Fruit fly (Drosophila melanogaster) whole organism, embryonic: ENCODE data around the gene Syt1.

Source experiments
- Blimp-1 ChIP-seq: fragments of 200-800 bp; sonication (Bioruptor generic); optimal IDR thresholded peaks from 3 replicates; lab custom pipeline; 2018; ENCODE audit warnings: missing biosample characterization, missing genetic modification characterization, mild to moderate bottlenecking, moderate library complexity, missing genetic modification reagents
- CG10543 ChIP-seq: fragments of 200-800 bp; sonication (Bioruptor generic); optimal IDR thresholded peaks from 3 replicates; lab custom pipeline; 2017; ENCODE audit warnings: missing biosample characterization, mild to moderate bottlenecking, missing genetic modification characterization, moderate library complexity
- CG10979 ChIP-seq: fragments of 200-800 bp; sonication (Bioruptor generic); optimal IDR thresholded peaks from 2 replicates; lab custom pipeline; 2018; ENCODE audit warnings: missing biosample characterization, mild to moderate bottlenecking, missing genetic modification characterization, moderate library complexity
- CG1233 ChIP-seq: fragments of 200-800 bp; sonication (Bioruptor generic); optimal IDR thresholded peaks from 4 replicates; lab custom pipeline; 2018; ENCODE audit warnings: missing biosample characterization, mild to moderate bottlenecking, missing genetic modification characterization
- CG12942 ChIP-seq: fragments of 200-800 bp; sonication (Bioruptor generic); optimal IDR thresholded peaks from 3 replicates; lab custom pipeline; 2016; ENCODE audit warnings: missing biosample characterization, missing genetic modification characterization
- CG13123 ChIP-seq: fragments of 200-800 bp; sonication (Bioruptor generic); optimal IDR thresholded peaks from 2 replicates; lab custom pipeline; 2016; ENCODE audit warnings: missing biosample characterization, missing genetic modification characterization
- CG14965 ChIP-seq: fragments of 200-800 bp; sonication (Bioruptor generic); optimal IDR thresholded peaks from 2 replicates; lab custom pipeline; 2016; ENCODE audit warnings: missing biosample characterization, missing genetic modification characterization, borderline replicate concordance
- CG17328 ChIP-seq: fragments of 200-800 bp; sonication (Bioruptor generic); IDR thresholded peaks from 2 replicates; pipeline ENCODE4 v1.3.6; 2022; ENCODE audit warnings: missing biosample characterization, missing genetic modification characterization
- CG17361 ChIP-seq: fragments of 200-800 bp; sonication (Bioruptor generic); IDR thresholded peaks from 3 replicates; pipeline ENCODE4 v1.3.6; 2022; ENCODE audit warnings: missing biosample characterization, missing genetic modification characterization
- CG2875 ChIP-seq: fragments of 200-800 bp; sonication (Bioruptor generic); optimal IDR thresholded peaks from 2 replicates; lab custom pipeline; 2017; ENCODE audit warnings: missing biosample characterization, mild to moderate bottlenecking, missing genetic modification characterization, missing genetic modification reagents
- CG30020 ChIP-seq: fragments of 200-800 bp; optimal IDR thresholded peaks from 2 replicates; lab custom pipeline; 2019; ENCODE audit warnings: missing biosample characterization, mild to moderate bottlenecking, missing genetic modification characterization, moderate library complexity
- CG3407 ChIP-seq: fragments of 200-800 bp; sonication (Bioruptor generic); optimal IDR thresholded peaks from 2 replicates; lab custom pipeline; 2018; ENCODE audit warnings: missing biosample characterization, mild to moderate bottlenecking, missing genetic modification characterization
- CG3838 ChIP-seq: fragments of 200-800 bp; sonication (Bioruptor generic); optimal IDR thresholded peaks from 3 replicates; lab custom pipeline; 2016; ENCODE audit warnings: missing biosample characterization, missing genetic modification characterization
- CG3995 ChIP-seq: fragments of 200-800 bp; sonication (Bioruptor generic); optimal IDR thresholded peaks from 3 replicates; lab custom pipeline; 2016; ENCODE audit warnings: missing biosample characterization, missing genetic modification characterization
- CG6689 ChIP-seq: fragments of 200-800 bp; sonication (Bioruptor generic); IDR thresholded peaks from 2 replicates; pipeline ENCODE4 v1.3.6; 2022; ENCODE audit warnings: missing biosample characterization, missing genetic modification characterization
- CrebB ChIP-seq: fragments of 200-800 bp; sonication (Bioruptor generic); optimal IDR thresholded peaks from 3 replicates; lab custom pipeline; 2018; ENCODE audit warnings: missing biosample characterization, mild to moderate bottlenecking, missing genetic modification characterization
- D ChIP-seq, 2 experiments: fragments of 200-800 bp in 1 of 2; fragments of >200 bp in 1 of 2; sonication (Bioruptor generic) in 1 of 2; optimal IDR thresholded peaks; 2 replicates in 1 of 2; 3 replicates in 1 of 2; lab custom pipeline; 2017; ENCODE audit warnings: mild to moderate bottlenecking in 1 of 2, missing biosample characterization in 1 of 2, missing genetic modification characterization in 1 of 2, missing genetic modification reagents in 1 of 2
- ERR ChIP-seq: fragments of 200-800 bp; sonication (Bioruptor generic); optimal IDR thresholded peaks from 2 replicates; lab custom pipeline; 2016; ENCODE audit warnings: missing biosample characterization, missing genetic modification characterization
- HHEX ChIP-seq: fragments of 200-800 bp; sonication (Bioruptor generic); optimal IDR thresholded peaks from 3 replicates; lab custom pipeline; 2017; ENCODE audit warnings: missing biosample characterization, mild to moderate bottlenecking, missing genetic modification characterization, missing genetic modification reagents
- HLH4C ChIP-seq: fragments of 200-800 bp; sonication (Bioruptor generic); IDR thresholded peaks from 3 replicates; pipeline ENCODE4 v1.3.6; 2022; ENCODE audit warnings: missing biosample characterization, missing genetic modification characterization; ENCODE audit not compliant: partially characterized antibody
- HLH54F ChIP-seq: fragments of 200-800 bp; sonication (Bioruptor generic); optimal IDR thresholded peaks from 3 replicates; lab custom pipeline; 2016; ENCODE audit warnings: missing biosample characterization, missing genetic modification characterization
- Hr39 ChIP-seq: fragments of >200 bp; optimal IDR thresholded peaks from 2 replicates; lab custom pipeline; 2017
- Hr51 ChIP-seq, 2 experiments: fragments of 200-800 bp; sonication (Bioruptor generic); optimal IDR thresholded peaks; 2 replicates in 1 of 2; 3 replicates in 1 of 2; lab custom pipeline; 2016 to 2018; ENCODE audit warnings: missing biosample characterization in 2 of 2, missing genetic modification characterization in 2 of 2, mild to moderate bottlenecking in 1 of 2, moderate library complexity in 1 of 2
- Hsf ChIP-seq: fragments of 200-800 bp; sonication (Bioruptor generic); optimal IDR thresholded peaks from 3 replicates; lab custom pipeline; 2016; ENCODE audit warnings: missing biosample characterization, missing genetic modification characterization
- Myb ChIP-seq: fragments of 200-800 bp; sonication (Bioruptor generic); optimal IDR thresholded peaks from 2 replicates; lab custom pipeline; 2016; ENCODE audit warnings: missing biosample characterization, missing genetic modification characterization
- NC2α ChIP-seq: fragments of 200-800 bp; sonication (Bioruptor generic); optimal IDR thresholded peaks from 2 replicates; lab custom pipeline; 2016; ENCODE audit warnings: missing biosample characterization, missing genetic modification characterization
- Rx ChIP-seq: fragments of 200-800 bp; sonication (Bioruptor generic); IDR thresholded peaks from 2 replicates; pipeline ENCODE4 v1.3.6; 2022; ENCODE audit warnings: missing biosample characterization, missing genetic modification characterization
- Sox100B ChIP-seq: fragments of 200-800 bp; sonication (Bioruptor generic); optimal IDR thresholded peaks from 3 replicates; lab custom pipeline; 2018; ENCODE audit warnings: missing biosample characterization, mild to moderate bottlenecking, missing genetic modification characterization
- ac ChIP-seq: fragments of 200-800 bp; sonication (Bioruptor generic); optimal IDR thresholded peaks from 3 replicates; lab custom pipeline; 2017; ENCODE audit warnings: missing biosample characterization, mild to moderate bottlenecking, missing genetic modification characterization
- amos ChIP-seq: fragments of 200-800 bp; sonication (Bioruptor generic); IDR thresholded peaks from 2 replicates; pipeline ENCODE4 v1.3.6; 2022; ENCODE audit warnings: missing biosample characterization, missing genetic modification characterization; ENCODE audit not compliant: partially characterized antibody
- bigmax ChIP-seq: fragments of 200-800 bp; sonication (Bioruptor generic); optimal IDR thresholded peaks from 2 replicates; lab custom pipeline; 2018; ENCODE audit warnings: missing biosample characterization, mild to moderate bottlenecking, missing genetic modification characterization
- caup ChIP-seq: fragments of 200-800 bp; sonication (Bioruptor generic); optimal IDR thresholded peaks from 3 replicates; lab custom pipeline; 2017; ENCODE audit warnings: missing biosample characterization, mild to moderate bottlenecking, missing genetic modification characterization, moderate library complexity; ENCODE audit not compliant: severe bottlenecking
- ci ChIP-seq: fragments of 200-800 bp; sonication (Bioruptor generic); IDR thresholded peaks from 3 replicates; pipeline ENCODE4 v1.3.6; 2022; ENCODE audit warnings: missing biosample characterization, missing genetic modification characterization
- corto ChIP-seq: fragments of 200-800 bp; sonication (Bioruptor generic); optimal IDR thresholded peaks from 2 replicates; lab custom pipeline; 2016; ENCODE audit warnings: missing biosample characterization, mild to moderate bottlenecking, missing genetic modification characterization, moderate library complexity
- cwo ChIP-seq: fragments of 200-800 bp; sonication (Bioruptor generic); optimal IDR thresholded peaks from 3 replicates; lab custom pipeline; 2017; ENCODE audit warnings: missing biosample characterization, missing genetic modification characterization, mild to moderate bottlenecking, moderate library complexity, missing genetic modification reagents
- dati ChIP-seq: fragments of 200-800 bp; sonication (Bioruptor generic); IDR thresholded peaks from 2 replicates; pipeline ENCODE4 v1.3.6; 2022; ENCODE audit warnings: missing biosample characterization, missing genetic modification characterization
- dmrt11E ChIP-seq: fragments of 200-800 bp; sonication (Bioruptor generic); optimal IDR thresholded peaks from 3 replicates; lab custom pipeline; 2018; ENCODE audit warnings: missing biosample characterization, mild to moderate bottlenecking, missing genetic modification characterization, moderate library complexity
- dysf ChIP-seq: fragments of 200-800 bp; sonication (Bioruptor generic); IDR thresholded peaks from 3 replicates; pipeline ENCODE4 v1.3.6; 2022; ENCODE audit warnings: missing biosample characterization, missing genetic modification characterization
- emc ChIP-seq: fragments of 200-800 bp; sonication (Bioruptor generic); optimal IDR thresholded peaks from 2 replicates; lab custom pipeline; 2016; ENCODE audit warnings: missing biosample characterization, missing genetic modification characterization
- h ChIP-seq: fragments of >200 bp; optimal IDR thresholded peaks from 2 replicates; lab custom pipeline; 2017
- her ChIP-seq: fragments of 200-800 bp; sonication (Bioruptor generic); optimal IDR thresholded peaks from 2 replicates; lab custom pipeline; 2016; ENCODE audit warnings: missing biosample characterization, missing genetic modification characterization
- kah ChIP-seq: fragments of 200-800 bp; sonication (Bioruptor generic); optimal IDR thresholded peaks from 2 replicates; lab custom pipeline; 2018; ENCODE audit warnings: missing biosample characterization, mild to moderate bottlenecking, missing genetic modification characterization
- kay ChIP-seq: fragments of 200-800 bp; sonication (Bioruptor generic); optimal IDR thresholded peaks from 2 replicates; lab custom pipeline; 2016; ENCODE audit warnings: missing biosample characterization, missing genetic modification characterization
- nerfin-1 ChIP-seq: fragments of 200-800 bp; sonication (Bioruptor generic); optimal IDR thresholded peaks from 3 replicates; lab custom pipeline; 2019; ENCODE audit warnings: missing biosample characterization, mild to moderate bottlenecking, missing genetic modification characterization, moderate library complexity
- p53 ChIP-seq: fragments of 200-800 bp; sonication (Bioruptor generic); optimal IDR thresholded peaks from 2 replicates; lab custom pipeline; 2016; ENCODE audit warnings: missing biosample characterization, missing genetic modification characterization
- run ChIP-seq: fragments of 200-800 bp; sonication (Bioruptor generic); optimal IDR thresholded peaks from 3 replicates; lab custom pipeline; 2018; ENCODE audit warnings: missing biosample characterization, mild to moderate bottlenecking, missing genetic modification characterization
- scrt ChIP-seq: fragments of 200-800 bp; sonication (Bioruptor generic); optimal IDR thresholded peaks from 2 replicates; lab custom pipeline; 2018; ENCODE audit warnings: missing biosample characterization, mild to moderate bottlenecking, missing genetic modification characterization, moderate library complexity
- sna ChIP-seq: fragments of 200-800 bp; sonication (Bioruptor generic); IDR thresholded peaks from 2 replicates; pipeline ENCODE4 v1.3.6; 2022; ENCODE audit warnings: missing biosample characterization, missing genetic modification characterization; ENCODE audit not compliant: partially characterized antibody
- unpg ChIP-seq: fragments of 200-800 bp; sonication (Bioruptor generic); optimal IDR thresholded peaks from 3 replicates; lab custom pipeline; 2018; ENCODE audit warnings: missing biosample characterization, mild to moderate bottlenecking, missing genetic modification characterization, moderate library complexity
- zf30C ChIP-seq: fragments of 200-800 bp; sonication (Bioruptor generic); optimal IDR thresholded peaks from 3 replicates; lab custom pipeline; 2018; ENCODE audit warnings: missing biosample characterization, mild to moderate bottlenecking, missing genetic modification characterization

Gene Syt1

dm6 chr2L:2759654-2760053 is 40.1 kb downstream of the Syt1 start, which contains the start of the genes HemK2, Snapin and Tnpo-SR (continued):
- peak; percentile 98 for TF ChIP-seq sna (GFP tag; lab: Robert Waterston, UW)
- peak; percentile 88 for TF ChIP-seq HHEX (GFP tag; lab: Kevin White, UChicago)
- peak; percentile 68 for TF ChIP-seq CG3995 (GFP tag; lab: Kevin White, UChicago)
- TF ChIP-seq corto (GFP tag; lab: Kevin White, UChicago): peak; percentile 87
- TF ChIP-seq unpg (GFP tag; lab: Kevin White, UChicago): peak; percentile 91
- peak; percentile 79 for TF ChIP-seq Sox100B (GFP tag; lab: Kevin White, UChicago)
- TF ChIP-seq CG12942: peak; percentile 87
- peak; percentile 84 for TF ChIP-seq cwo (GFP tag; lab: Kevin White, UChicago)
- peak; percentile 81 for TF ChIP-seq ERR (GFP tag; lab: Kevin White, UChicago)
- TF ChIP-seq CG17328 (GFP tag; lab: Robert Waterston, UW): peak; percentile 91
- peak; percentile 88 for TF ChIP-seq CG1233
- TF ChIP-seq CG14965 (GFP tag; lab: Kevin White, UChicago): no peak
- TF ChIP-seq CG10979: peak; percentile 85
- TF ChIP-seq CG13123: peak; percentile 82
- TF ChIP-seq HLH4C (GFP tag; lab: Robert Waterston, UW): peak; percentile 95
- no peak for TF ChIP-seq h
- TF ChIP-seq p53 (GFP tag; lab: Kevin White, UChicago): no peak
- TF ChIP-seq CG2875 (GFP tag; lab: Kevin White, UChicago): peak; percentile 74
- peak; percentile 80 for TF ChIP-seq CG3838
- TF ChIP-seq kay (GFP tag; lab: Kevin White, UChicago): peak; percentile 64
- TF ChIP-seq amos: peak; percentile 93
- TF ChIP-seq CG30020 (tag; lab: Kevin White, UChicago): peak; percentile 84
- peak; percentile 92 for TF ChIP-seq CG6689 (GFP tag; lab: Robert Waterston, UW)
- TF ChIP-seq ci: peak; percentile 94
- peak; percentile 63 for TF ChIP-seq her (GFP tag; lab: Kevin White, UChicago)
- TF ChIP-seq ac: peak; percentile 61
- TF ChIP-seq Blimp-1 (GFP tag; lab: Kevin White, UChicago): peak; percentile 87
- TF ChIP-seq NC2α (GFP tag; lab: Kevin White, UChicago): no peak
- TF ChIP-seq caup (GFP tag; lab: Kevin White, UChicago): peak; percentile 91
- TF ChIP-seq D (optimal IDR thresholded peaks at IDR 0.05; lab: Kevin White, UChicago): no peak
- peak; percentile 68 for TF ChIP-seq D (GFP tag; optimal IDR thresholded peaks at IDR 0.05; lab: Kevin White, UChicago)
- TF ChIP-seq run (tag; lab: Kevin White, UChicago): peak; percentile 62
- TF ChIP-seq CrebB (tag; lab: Kevin White, UChicago): peak; percentile 88
- peak; percentile 85 for TF ChIP-seq Rx (GFP tag; lab: Robert Waterston, UW)
- TF ChIP-seq dati (GFP tag; lab: Robert Waterston, UW): peak; percentile 73
- TF ChIP-seq CG3407: peak; percentile 69
- TF ChIP-seq zf30C (GFP tag; lab: Kevin White, UChicago): peak; percentile 11
- no peak for TF ChIP-seq Hr39 (lab: Kevin White, UChicago)
- TF ChIP-seq CG17361 (GFP tag; lab: Robert Waterston, UW): peak; percentile 94
- TF ChIP-seq scrt: peak; percentile 79
- peak; percentile 86 for TF ChIP-seq HLH54F
- TF ChIP-seq dysf (GFP tag; lab: Robert Waterston, UW): peak; percentile 94
- TF ChIP-seq Hr51 (GFP tag; optimal IDR thresholded peaks at IDR 0.05; lab: Kevin White, UChicago): peak; percentile 85
- TF ChIP-seq kah (GFP tag; lab: Kevin White, UChicago): peak; percentile 68
- TF ChIP-seq CG10543 (GFP tag; lab: Kevin White, UChicago): peak; percentile 95
- no peak for TF ChIP-seq bigmax (GFP tag; lab: Kevin White, UChicago)
- TF ChIP-seq Hsf (GFP tag; lab: Kevin White, UChicago): peak; percentile 93
- TF ChIP-seq emc: peak; percentile 54
- peak; percentile 85 for TF ChIP-seq nerfin-1 (tag; lab: Kevin White, UChicago)
- peak; percentile 56 for TF ChIP-seq Myb (GFP tag; lab: Kevin White, UChicago)
- peak; percentile 90 for TF ChIP-seq dmrt11E
